Worm (Caenorhabditis elegans) whole organism, L1 larva: ENCODE data around the gene sdc-2.

Experiments used
- C04F5.9 ChIP-seq: sonication (generic microtip); optimal IDR thresholded peaks from 2 replicates; lab custom pipeline; 2016; ENCODE audit warnings: missing genetic modification characterization, missing compliant biosample characterization
- F16B12.6 ChIP-seq: fragments of 150-350 bp; optimal IDR thresholded peaks from 2 replicates; lab custom pipeline; 2014; ENCODE audit warnings: missing biosample characterization, missing genetic modification characterization
- Y116A8C.19 ChIP-seq: sonication (generic microtip); optimal IDR thresholded peaks from 2 replicates; lab custom pipeline; 2016; ENCODE audit warnings: missing compliant biosample characterization, missing genetic modification characterization, borderline replicate concordance
- blmp-1 ChIP-seq: fragments of 150-350 bp; optimal IDR thresholded peaks from 2 replicates; lab custom pipeline; 2014; ENCODE audit warnings: missing biosample characterization, missing genetic modification characterization
- ceh-63 ChIP-seq: fragments of 200-800 bp; sonication (Bioruptor generic); optimal IDR thresholded peaks from 2 replicates; lab custom pipeline; 2018; ENCODE audit warnings: mild to moderate bottlenecking, missing genetic modification characterization, missing compliant biosample characterization
- ceh-8 ChIP-seq: fragments of 200-800 bp; sonication (Bioruptor generic); optimal IDR thresholded peaks from 2 replicates; lab custom pipeline; 2018; ENCODE audit warnings: mild to moderate bottlenecking, missing genetic modification characterization, moderate library complexity, missing compliant biosample characterization
- ceh-82 ChIP-seq, 3 experiments: fragments of 150-350 bp in 1 of 3; sonication (generic microtip) in 2 of 3; optimal IDR thresholded peaks; 2 replicates each; lab custom pipeline; 2014 to 2017; ENCODE audit warnings: missing biosample characterization in 3 of 3, missing genetic modification characterization in 3 of 3
- ceh-90 ChIP-seq: sonication (generic microtip); optimal IDR thresholded peaks from 2 replicates; lab custom pipeline; 2016; ENCODE audit warnings: missing genetic modification characterization, missing compliant biosample characterization
- dsc-1 ChIP-seq: sonication (generic microtip); optimal IDR thresholded peaks from 2 replicates; lab custom pipeline; 2016; ENCODE audit warnings: mild to moderate bottlenecking, missing genetic modification characterization, missing compliant biosample characterization
- egl-27 ChIP-seq, 2 experiments: fragments of 150-350 bp in 1 of 2; sonication (generic microtip); optimal IDR thresholded peaks; 3 replicates each; lab custom pipeline; 2017 to 2018; ENCODE audit warnings: missing biosample characterization in 2 of 2, missing genetic modification characterization in 2 of 2, missing genetic modification reagents in 2 of 2
- elt-2 ChIP-seq: sonication (generic microtip); optimal IDR thresholded peaks from 2 replicates; lab custom pipeline; 2016; ENCODE audit warnings: missing genetic modification characterization, mild to moderate bottlenecking, inconsistent platforms, missing compliant biosample characterization, missing genetic modification reagents
- ets-5 ChIP-seq: fragments of 200-800 bp; sonication (Bioruptor generic); IDR thresholded peaks from 2 replicates; pipeline ENCODE4 v1.3.6; 2022; ENCODE audit warnings: missing genetic modification characterization, missing compliant biosample characterization
- fkh-10 ChIP-seq: sonication (generic microtip); optimal IDR thresholded peaks from 2 replicates; lab custom pipeline; 2017; ENCODE audit warnings: missing biosample characterization, missing genetic modification reagents, missing genetic modification characterization
- fkh-4 ChIP-seq: sonication (generic microtip); optimal IDR thresholded peaks from 2 replicates; lab custom pipeline; 2016; ENCODE audit warnings: missing compliant biosample characterization, missing genetic modification characterization, borderline replicate concordance
- fkh-8 ChIP-seq: sonication (generic microtip); optimal IDR thresholded peaks from 2 replicates; lab custom pipeline; 2016; ENCODE audit warnings: mild to moderate bottlenecking, missing genetic modification characterization, missing compliant biosample characterization
- hlh-17 ChIP-seq: fragments of 200-800 bp; sonication (Bioruptor generic); optimal IDR thresholded peaks from 2 replicates; lab custom pipeline; 2018; ENCODE audit warnings: missing genetic modification characterization, mild to moderate bottlenecking, missing compliant biosample characterization, moderate library complexity, borderline replicate concordance
- hlh-4 ChIP-seq: sonication (generic microtip); optimal IDR thresholded peaks from 2 replicates; lab custom pipeline; 2016; ENCODE audit warnings: mild to moderate bottlenecking, missing genetic modification characterization, missing compliant biosample characterization
- irx-1 ChIP-seq: sonication (generic microtip); optimal IDR thresholded peaks from 2 replicates; lab custom pipeline; 2016; ENCODE audit warnings: missing genetic modification characterization, missing compliant biosample characterization
- lin-14 ChIP-seq: fragments of 200-800 bp; sonication (Bioruptor generic); optimal IDR thresholded peaks from 2 replicates; lab custom pipeline; 2018; ENCODE audit warnings: mild to moderate bottlenecking, missing genetic modification characterization, moderate library complexity, missing compliant biosample characterization
- lin-35 ChIP-seq, 2 experiments: fragments of 150-350 bp; optimal IDR thresholded peaks; 2 replicates each; lab custom pipeline; 2014; ENCODE audit warnings: missing biosample characterization in 2 of 2, missing genetic modification characterization in 2 of 2, missing genetic modification reagents in 2 of 2
- lir-3 ChIP-seq: sonication (generic microtip); optimal IDR thresholded peaks from 2 replicates; lab custom pipeline; 2016; ENCODE audit warnings: mild to moderate bottlenecking, missing genetic modification characterization, moderate library complexity, missing compliant biosample characterization; ENCODE audit not compliant: poor library complexity
- mab-9 ChIP-seq: fragments of 200-800 bp; sonication (Bioruptor generic); IDR thresholded peaks from 2 replicates; pipeline ENCODE4 v1.3.6; 2022; ENCODE audit warnings: missing genetic modification reagents, missing genetic modification characterization, missing compliant biosample characterization
- mdl-1 ChIP-seq, 2 experiments: fragments of 150-350 bp; optimal IDR thresholded peaks; 2 replicates each; lab custom pipeline; 2014 to 2017; ENCODE audit warnings: missing biosample characterization in 2 of 2, missing genetic modification characterization in 2 of 2, inconsistent platforms in 1 of 2
- mep-1 ChIP-seq: fragments of 150-350 bp; optimal IDR thresholded peaks from 2 replicates; lab custom pipeline; 2014; ENCODE audit warnings: missing biosample characterization, missing genetic modification characterization
- nhr-11 ChIP-seq: fragments of 150-350 bp; optimal IDR thresholded peaks from 2 replicates; lab custom pipeline; 2014; ENCODE audit warnings: missing biosample characterization, missing genetic modification characterization
- nhr-12 ChIP-seq: sonication (generic microtip); optimal IDR thresholded peaks from 2 replicates; lab custom pipeline; 2017; ENCODE audit warnings: missing biosample characterization, missing genetic modification characterization
- nhr-19 ChIP-seq: fragments of 200-800 bp; sonication (Bioruptor generic); conservative IDR thresholded peaks from 2 replicates; pipeline ENCODE4 v1.3.6; 2022; ENCODE audit warnings: missing genetic modification characterization, missing compliant biosample characterization
- nhr-237 ChIP-seq: fragments of 150-350 bp; optimal IDR thresholded peaks from 2 replicates; lab custom pipeline; 2014; ENCODE audit warnings: missing biosample characterization, missing genetic modification characterization
- nhr-28 ChIP-seq: fragments of 150-350 bp; optimal IDR thresholded peaks from 2 replicates; lab custom pipeline; 2014; ENCODE audit warnings: missing biosample characterization, missing genetic modification characterization
- nhr-47 ChIP-seq: sonication (generic microtip); optimal IDR thresholded peaks from 2 replicates; lab custom pipeline; 2016; ENCODE audit warnings: mild to moderate bottlenecking, missing genetic modification characterization, moderate library complexity, missing compliant biosample characterization
- nhr-71 ChIP-seq: sonication (generic microtip); optimal IDR thresholded peaks from 2 replicates; lab custom pipeline; 2016; ENCODE audit warnings: mild to moderate bottlenecking, missing genetic modification characterization, moderate library complexity, missing compliant biosample characterization
- nhr-76 ChIP-seq: sonication (generic microtip); optimal IDR thresholded peaks from 2 replicates; lab custom pipeline; 2017; ENCODE audit warnings: missing biosample characterization, missing genetic modification characterization
- nhr-84 ChIP-seq: sonication (generic microtip); optimal IDR thresholded peaks from 2 replicates; lab custom pipeline; 2017; ENCODE audit warnings: missing biosample characterization, missing genetic modification characterization
- nhr-90 ChIP-seq: sonication (generic microtip); optimal IDR thresholded peaks from 2 replicates; lab custom pipeline; 2016; ENCODE audit warnings: mild to moderate bottlenecking, missing genetic modification characterization, missing compliant biosample characterization; ENCODE audit not compliant: poor library complexity
- pag-3 ChIP-seq: sonication (generic microtip); optimal IDR thresholded peaks from 2 replicates; lab custom pipeline; 2017; ENCODE audit warnings: missing genetic modification characterization, mild to moderate bottlenecking, missing compliant biosample characterization, antibody characterized with exemption, borderline replicate concordance; ENCODE audit not compliant: insufficient read depth
- pax-3 ChIP-seq: fragments of 200-800 bp; sonication (Bioruptor generic); optimal IDR thresholded peaks from 2 replicates; lab custom pipeline; 2018; ENCODE audit warnings: mild to moderate bottlenecking, missing genetic modification characterization, moderate library complexity, missing compliant biosample characterization
- rnt-1 ChIP-seq: sonication (generic microtip); optimal IDR thresholded peaks from 2 replicates; lab custom pipeline; 2016; ENCODE audit warnings: mild to moderate bottlenecking, missing genetic modification characterization, moderate library complexity, missing compliant biosample characterization
- snpc-4 ChIP-seq: fragments of 150-350 bp; optimal IDR thresholded peaks from 2 replicates; lab custom pipeline; 2014; ENCODE audit warnings: missing biosample characterization, missing genetic modification characterization
- sup-37 ChIP-seq: fragments of 200-800 bp; sonication (Bioruptor generic); optimal IDR thresholded peaks from 2 replicates; lab custom pipeline; 2018; ENCODE audit warnings: mild to moderate bottlenecking, missing genetic modification characterization, missing compliant biosample characterization
- swsn-7 ChIP-seq: sonication (generic microtip); optimal IDR thresholded peaks from 2 replicates; lab custom pipeline; 2016; ENCODE audit warnings: missing genetic modification characterization, missing compliant biosample characterization
- tlp-1 ChIP-seq: fragments of 150-350 bp; optimal IDR thresholded peaks from 2 replicates; lab custom pipeline; 2014; ENCODE audit warnings: missing biosample characterization, missing genetic modification characterization
- unc-30 ChIP-seq: sonication (generic microtip); optimal IDR thresholded peaks from 2 replicates; lab custom pipeline; 2017; ENCODE audit warnings: missing biosample characterization, missing genetic modification characterization
- unc-86 ChIP-seq: sonication (generic microtip); optimal IDR thresholded peaks from 2 replicates; lab custom pipeline; 2016; ENCODE audit warnings: missing genetic modification characterization, missing compliant biosample characterization
- unc-98 ChIP-seq: fragments of 200-800 bp; sonication (Bioruptor generic); IDR thresholded peaks from 2 replicates; pipeline ENCODE4 v1.3.6; 2022; ENCODE audit warnings: missing genetic modification characterization, missing compliant biosample characterization
- vab-15 ChIP-seq: sonication (generic microtip); optimal IDR thresholded peaks from 2 replicates; lab custom pipeline; 2017; ENCODE audit warnings: missing genotype, mild to moderate bottlenecking, missing genetic modification characterization, missing compliant biosample characterization
- zag-1 ChIP-seq: fragments of 150-350 bp; optimal IDR thresholded peaks from 2 replicates; lab custom pipeline; 2014; ENCODE audit warnings: missing biosample characterization, missing genetic modification characterization
- zip-4 ChIP-seq: fragments of 200-800 bp; sonication (Bioruptor generic); optimal IDR thresholded peaks from 2 replicates; lab custom pipeline; 2018; ENCODE audit warnings: mild to moderate bottlenecking, missing genetic modification characterization, moderate library complexity, missing compliant biosample characterization

The sdc-2 gene

DNA sequence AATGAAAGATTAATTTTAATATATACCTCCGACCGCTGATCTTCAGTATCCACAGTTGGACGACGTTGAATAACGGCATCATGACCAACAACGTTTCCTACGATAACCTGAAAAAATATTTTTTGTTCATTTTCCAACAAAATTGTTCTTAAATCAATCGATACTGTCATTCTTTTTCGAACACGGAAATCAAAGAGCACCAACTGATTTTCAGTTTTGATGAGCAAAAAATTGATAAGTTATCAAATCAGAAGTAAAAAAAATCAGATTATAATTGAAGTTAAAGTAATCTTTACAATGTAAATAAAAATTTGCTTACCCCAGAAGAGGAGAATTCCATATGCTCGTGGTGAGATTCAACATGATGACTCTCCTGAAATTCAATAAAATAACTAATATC is 4.1 kb upstream of the sdc-2 start:
- TF ChIP-seq egl-27 (tag; optimal IDR thresholded peaks at IDR 0.05; lab: Kevin White, UChicago) (no peak), fkh-8 (tag; lab: Kevin White, UChicago) (no peak), blmp-1 (tag; lab: Kevin White, UChicago) (no peak), nhr-11 (tag; lab: Kevin White, UChicago) (no peak), C04F5.9 (tag; lab: Kevin White, UChicago) (no peak), nhr-237 (no peak), fkh-10 (GFP tag; lab: Kevin White, UChicago) (no peak), mab-9 (no peak), snpc-4 (no peak), mep-1 (tag; lab: Kevin White, UChicago) (no peak), ets-5 (GFP tag; lab: Robert Waterston, UW) (no peak), F16B12.6 (tag; lab: Kevin White, UChicago) (no peak), nhr-12 (no peak)

DNA sequence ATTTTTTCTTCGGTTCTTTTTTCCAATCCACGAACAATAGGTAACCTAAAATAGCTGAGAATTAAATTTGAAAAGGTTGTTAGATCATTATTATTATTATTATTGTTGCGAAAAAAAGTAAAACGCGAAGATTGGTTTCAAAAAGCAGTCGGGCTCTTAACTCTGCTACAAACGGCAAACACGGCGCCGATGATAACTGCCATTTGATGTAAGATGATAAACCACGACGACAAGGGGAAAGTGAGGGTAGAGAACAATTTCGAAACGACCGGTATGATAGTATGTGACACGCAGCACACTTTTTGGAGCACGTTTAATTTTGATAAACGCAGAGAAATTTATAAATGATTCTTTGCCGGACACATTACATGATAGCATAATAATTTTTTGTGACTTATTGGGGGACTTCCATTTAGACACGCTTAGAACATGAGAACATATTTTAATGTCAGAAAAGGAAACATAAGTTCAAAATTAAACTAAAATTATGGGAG is 3.4 kb upstream of the sdc-2 start, which contains the start of gene hpo-34:
Gene hpo-34, minus strand, starts transcription at position 51 of the 494 bp plus-strand sequence.
- TF ChIP-seq lin-35 (GFP tag; optimal IDR thresholded peaks at IDR 0.05; lab: Kevin White, UChicago) (peak in 1 of 2 experiments; percentile 38), nhr-12 (no peak), mdl-1 (tag; optimal IDR thresholded peaks at IDR 0.05; lab: Kevin White, UChicago) (peak in 1 of 2 experiments; percentile 16), nhr-90 (peak; percentile 3), nhr-47 (tag; lab: Kevin White, UChicago) (no peak), lin-14 (GFP tag; lab: Kevin White, UChicago) (peak; percentile 19), nhr-71 (peak; percentile 16), elt-2 (tag; lab: Kevin White, UChicago) (peak; percentile 85)

DNA sequence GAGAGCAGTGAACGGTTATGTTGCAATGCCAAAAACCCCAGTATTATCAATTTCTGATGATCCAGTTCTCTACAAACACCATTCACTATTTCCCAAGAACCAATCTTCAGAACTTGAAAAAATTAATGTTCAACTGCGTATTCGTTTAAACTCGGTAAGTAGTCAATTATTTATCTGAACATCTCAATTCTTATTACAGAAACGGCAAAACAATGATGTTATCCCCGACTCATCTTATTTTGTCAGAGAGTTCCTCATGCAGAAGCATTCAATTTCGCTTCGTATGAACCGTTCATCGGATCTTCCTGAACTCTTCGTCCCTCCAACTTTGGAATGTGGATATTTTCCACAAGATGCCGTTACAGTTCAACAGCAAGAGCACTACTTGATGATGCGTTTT is 1.2 kb downstream of the sdc-2 start:
- no peak for TF ChIP-seq rnt-1 (tag; lab: Kevin White, UChicago)
- TF ChIP-seq ceh-82 (tag; optimal IDR thresholded peaks at IDR 0.05; lab: Kevin White, UChicago) = no peak
- no peak for TF ChIP-seq tlp-1
- no peak for TF ChIP-seq nhr-84
- no peak for TF ChIP-seq swsn-7 (tag; lab: Kevin White, UChicago)
- no peak for TF ChIP-seq lir-3 (tag; lab: Kevin White, UChicago)
- no peak for TF ChIP-seq unc-98 (GFP tag; lab: Robert Waterston, UW)
- TF ChIP-seq nhr-12 = no peak
- TF ChIP-seq unc-30 (tag; lab: Kevin White, UChicago) = no peak
- no peak for TF ChIP-seq ceh-8 (GFP tag; lab: Kevin White, UChicago)
- TF ChIP-seq dsc-1 (tag; lab: Kevin White, UChicago) = no peak
- no peak for TF ChIP-seq hlh-4 (tag; lab: Kevin White, UChicago)
- no peak for TF ChIP-seq nhr-76 (tag; lab: Kevin White, UChicago)
- no peak for TF ChIP-seq nhr-28
- no peak for TF ChIP-seq nhr-90
- TF ChIP-seq fkh-10 (GFP tag; lab: Kevin White, UChicago) = no peak
- TF ChIP-seq nhr-19 (GFP tag; lab: Robert Waterston, UW) = no peak
- no peak for TF ChIP-seq nhr-47 (tag; lab: Kevin White, UChicago)
- TF ChIP-seq snpc-4 = no peak
- TF ChIP-seq ceh-90 (tag; lab: Kevin White, UChicago) = no peak

DNA sequence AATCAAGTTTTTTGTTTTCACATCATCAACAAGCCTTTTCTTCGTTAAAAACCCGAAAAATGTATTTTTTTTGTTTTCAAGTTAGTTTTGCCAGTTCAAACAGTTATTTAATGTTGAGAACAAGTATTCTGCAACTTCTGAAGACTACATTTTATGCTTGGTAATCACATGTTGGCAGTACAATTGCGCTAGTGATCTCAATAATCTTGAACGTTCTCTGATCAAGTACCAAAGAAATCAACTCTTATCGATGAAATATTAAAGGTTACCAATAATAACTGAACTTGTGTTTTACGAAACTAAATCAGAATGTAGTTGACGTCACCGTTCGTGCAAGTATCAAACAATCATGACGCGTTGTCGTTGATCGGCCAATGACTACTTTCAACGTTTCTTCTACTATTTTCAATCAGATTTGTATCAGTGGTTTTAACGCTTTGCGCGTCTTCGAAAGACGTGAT is 11.1 kb downstream of the sdc-2 start, which contains the start of gene C35C5.8:
Gene C35C5.8, plus strand, starts transcription at position 51 of the 461 bp plus-strand sequence.
- TF ChIP-seq nhr-84 = no peak
- no peak for TF ChIP-seq hlh-4 (tag; lab: Kevin White, UChicago)
- TF ChIP-seq sup-37 = no peak
- no peak for TF ChIP-seq unc-86 (tag; lab: Kevin White, UChicago)
- TF ChIP-seq fkh-4 (tag; lab: Kevin White, UChicago) = no peak
- no peak for TF ChIP-seq ceh-63 (GFP tag; lab: Kevin White, UChicago)
- TF ChIP-seq ceh-82 (tag; optimal IDR thresholded peaks at IDR 0.05; lab: Kevin White, UChicago) = no peak
- TF ChIP-seq vab-15 (tag; lab: Kevin White, UChicago) = no peak
- no peak for TF ChIP-seq unc-98 (GFP tag; lab: Robert Waterston, UW)
- TF ChIP-seq zip-4 (GFP tag; lab: Kevin White, UChicago) = no peak
- TF ChIP-seq lin-14 (GFP tag; lab: Kevin White, UChicago) = no peak
- no peak for TF ChIP-seq pax-3 (tag; lab: Kevin White, UChicago)
- no peak for TF ChIP-seq zag-1 (tag; lab: Kevin White, UChicago)
- no peak for TF ChIP-seq irx-1 (tag; lab: Kevin White, UChicago)
- no peak for TF ChIP-seq pag-3 (tag; lab: Kevin White, UChicago)
- TF ChIP-seq hlh-17 (GFP tag; lab: Kevin White, UChicago) = no peak
- TF ChIP-seq Y116A8C.19 (tag; lab: Kevin White, UChicago) = no peak
- TF ChIP-seq fkh-8 (tag; lab: Kevin White, UChicago) = no peak
